Fruit fly (Drosophila melanogaster): ENCODE measurements around the gene CG5938.

CG5938 gene

DNA sequence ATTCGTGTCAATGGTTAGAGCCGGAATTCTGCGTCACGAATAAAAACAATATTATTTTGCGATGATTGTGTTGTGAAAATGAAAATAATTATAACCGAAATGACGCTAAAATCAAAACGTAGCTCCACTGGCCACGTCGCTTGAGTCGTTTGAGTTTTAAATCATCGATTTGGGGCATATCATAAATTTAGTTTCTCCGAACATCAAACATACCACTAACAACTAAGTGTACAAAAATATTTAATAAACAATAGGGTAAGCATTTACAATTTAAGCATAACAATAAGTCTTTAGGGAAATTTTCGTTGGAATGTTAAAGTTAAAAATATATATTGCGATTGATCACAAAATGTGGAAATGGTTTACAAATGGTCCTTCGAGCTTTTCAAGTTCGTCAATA is 23.7 kb upstream of the CG5938 start, which contains the start of the genes TTLL6B and TfIIA-L:
Gene TTLL6B (minus strand): TSS at position 101 of the 400 bp plus-strand sequence.
Gene TfIIA-L (plus strand): TSS at position 206 of the 400 bp plus-strand sequence.
- no peak for TF ChIP-seq CG17801 (GFP tag; optimal IDR thresholded peaks at IDR 0.05; ENCODE audit: partially characterized antibody)

DNA sequence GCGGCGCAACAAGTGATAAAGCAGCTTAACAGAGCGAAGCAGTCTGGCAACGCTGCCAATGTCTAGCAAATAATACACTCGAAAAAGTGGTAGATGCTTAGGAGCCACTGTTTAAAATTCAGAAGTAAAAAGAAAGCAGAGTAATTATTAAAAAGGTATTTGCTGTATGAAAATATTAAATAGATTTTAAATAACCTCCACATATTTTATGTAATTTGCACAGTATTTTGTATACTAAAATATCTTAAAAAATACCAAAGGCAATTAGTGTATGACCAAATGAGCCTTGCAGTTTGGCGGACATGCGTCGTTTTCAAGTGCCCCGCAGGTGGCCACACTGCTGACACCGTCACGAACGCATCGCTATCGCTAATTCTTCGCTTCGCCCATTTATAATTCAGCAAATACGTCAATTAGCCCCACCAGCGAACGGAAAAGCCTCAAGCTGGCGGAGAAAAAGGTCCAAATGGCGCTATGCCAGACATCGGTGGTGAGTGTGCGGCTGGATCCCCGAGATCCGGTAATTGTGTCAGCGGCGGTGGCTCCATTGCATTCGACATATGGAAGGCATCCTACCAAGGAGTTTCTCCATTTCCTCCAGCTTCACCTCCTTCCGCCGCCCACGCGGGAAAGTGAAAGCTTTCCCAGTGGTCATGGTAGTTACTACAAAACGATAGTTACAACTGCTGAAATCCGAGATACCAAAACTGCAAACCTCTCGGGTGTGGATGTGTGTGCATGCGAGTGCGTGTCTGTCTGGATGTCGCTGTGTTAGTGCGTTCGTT is 21.3 kb upstream of the CG5938 start, which contains the start of gene pll:
Gene pll (minus strand): TSS at position 47 of the 785 bp plus-strand sequence.
- peak; percentile 82 for TF ChIP-seq CG17801 (GFP tag; optimal IDR thresholded peaks at IDR 0.05; ENCODE audit: partially characterized antibody)

DNA sequence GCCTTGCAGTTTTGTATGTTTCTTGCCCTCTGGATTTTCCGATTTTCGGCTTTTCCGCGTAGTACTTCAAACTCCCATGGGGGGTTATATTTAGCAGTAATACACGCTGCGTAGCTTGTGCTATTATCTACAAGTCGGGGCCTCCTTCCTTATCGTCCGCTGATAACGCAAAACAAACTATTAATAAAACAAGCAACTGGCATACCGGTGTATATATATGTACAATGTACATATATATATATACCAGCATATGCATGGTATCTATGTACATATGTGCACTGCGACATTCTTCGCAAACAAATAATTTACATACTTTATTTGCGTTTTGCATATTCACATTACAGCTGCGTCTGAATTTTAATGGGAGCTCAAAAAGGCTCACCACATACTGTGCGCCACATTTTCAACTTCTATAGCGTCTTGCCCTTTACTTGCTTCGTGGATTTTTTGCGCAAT is 20.6 kb upstream of the CG5938 start:
- no peak for TF ChIP-seq CG17801 (GFP tag; optimal IDR thresholded peaks at IDR 0.05; ENCODE audit: partially characterized antibody)

dm6 chr3R:27263434-27264215 is 11.0 kb upstream of the CG5938 start, which contains the start of gene woc:
TSS of gene woc (minus strand) at chr3R:27264055.
- TF ChIP-seq CG17801 (GFP tag; optimal IDR thresholded peaks at IDR 0.05; ENCODE audit: partially characterized antibody), result peak; percentile 35

DNA sequence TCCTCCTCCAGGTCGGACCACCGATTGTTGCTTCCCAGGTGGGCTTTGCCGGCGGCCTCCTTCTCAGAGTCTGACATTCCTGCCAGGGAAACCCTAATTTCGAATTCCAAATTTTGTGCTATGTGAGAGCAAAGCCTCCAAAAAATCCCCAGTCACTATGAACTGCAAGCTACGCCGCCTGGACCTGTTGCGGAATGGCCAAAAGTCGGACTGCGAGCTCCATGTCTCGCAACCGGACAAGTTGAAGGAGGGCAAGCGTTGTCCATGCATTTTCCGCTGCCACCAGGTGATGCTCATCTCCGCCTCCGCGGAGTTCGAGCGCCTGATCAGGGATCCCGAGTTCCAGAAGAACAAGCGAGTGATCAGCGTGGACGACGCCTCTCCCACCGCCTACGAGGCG is 9.3 kb upstream of the CG5938 start, which contains the start of the genes CG14262 and CG14260:
Gene CG14262 (minus strand): TSS at position 101 of the 400 bp plus-strand sequence.
Gene CG14260 (plus strand): TSS at position 128 of the 400 bp plus-strand sequence.
- no peak for TF ChIP-seq CG17801 (GFP tag; optimal IDR thresholded peaks at IDR 0.05; ENCODE audit: partially characterized antibody)

DNA sequence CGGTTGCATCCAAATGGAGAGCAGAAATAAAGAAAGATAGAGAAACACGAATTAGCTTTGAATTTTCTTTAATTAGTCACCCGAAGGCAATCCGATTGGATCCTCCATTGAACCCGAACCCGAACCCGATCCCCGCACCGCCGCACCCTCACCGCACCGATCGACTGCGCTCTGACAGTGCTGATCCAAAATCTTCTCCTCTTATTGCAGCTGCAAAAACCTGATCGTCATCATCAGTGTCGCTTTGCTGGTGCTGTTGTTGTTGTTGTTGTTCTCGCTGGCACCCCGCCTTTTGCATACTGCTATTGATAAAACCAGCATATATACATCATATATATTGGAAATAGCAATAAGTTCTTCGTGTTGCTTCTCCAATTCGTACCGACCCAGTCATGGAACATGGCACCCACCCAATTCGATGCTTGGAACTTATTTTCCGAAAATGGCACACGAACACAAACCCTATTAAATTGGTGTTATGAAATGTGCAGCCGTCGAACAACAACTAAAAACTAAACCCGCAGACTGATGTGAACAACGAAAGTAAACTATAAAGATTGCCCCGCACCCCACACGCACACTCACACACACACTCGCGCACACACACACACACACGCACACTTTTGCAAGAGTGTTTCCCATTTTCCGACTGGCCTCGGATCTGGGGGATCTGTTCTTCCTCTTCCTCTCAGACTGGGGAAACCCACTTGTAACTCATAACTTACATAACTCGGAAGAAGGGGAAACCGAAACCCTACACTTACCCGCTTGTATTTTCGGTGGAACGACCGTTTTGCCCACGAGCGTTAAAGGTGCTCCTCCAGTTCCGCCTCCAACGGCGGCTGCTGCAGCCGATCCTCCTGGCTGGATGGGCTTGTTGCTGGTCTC is 4.0 kb upstream of the CG5938 start:
- TF ChIP-seq CG17801 (GFP tag; optimal IDR thresholded peaks at IDR 0.05; ENCODE audit: partially characterized antibody), result no peak

DNA sequence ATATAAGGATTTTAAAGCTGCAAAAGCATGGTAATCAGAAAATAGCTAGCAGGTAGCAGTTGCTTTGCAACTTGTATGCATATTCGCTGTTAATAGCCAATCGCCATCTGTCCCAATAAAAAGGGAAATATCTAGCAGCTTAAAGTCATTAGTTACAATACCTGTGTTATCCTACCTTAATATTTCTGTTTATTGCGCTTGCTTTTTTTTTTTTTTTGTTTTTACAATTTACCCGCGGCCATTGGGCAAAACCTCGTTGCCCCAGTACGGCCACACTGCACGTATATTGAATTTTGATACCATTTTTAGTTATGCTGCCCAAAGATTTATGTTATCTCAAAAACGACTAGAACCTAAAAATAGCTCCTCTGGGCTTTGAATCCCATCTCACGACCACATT is 2.4 kb upstream of the CG5938 start:
- TF ChIP-seq CG17801 (GFP tag; optimal IDR thresholded peaks at IDR 0.05; ENCODE audit: partially characterized antibody), result no peak

- no peak for TF ChIP-seq CG17801 (GFP tag; optimal IDR thresholded peaks at IDR 0.05; ENCODE audit: partially characterized antibody)
Measured at dm6 chr3R:27273118-27274062, 1.2 kb upstream of the CG5938 start, which contains the start of gene CG5934. TSS of gene CG5934 (plus strand) at chr3R:27273705.

DNA sequence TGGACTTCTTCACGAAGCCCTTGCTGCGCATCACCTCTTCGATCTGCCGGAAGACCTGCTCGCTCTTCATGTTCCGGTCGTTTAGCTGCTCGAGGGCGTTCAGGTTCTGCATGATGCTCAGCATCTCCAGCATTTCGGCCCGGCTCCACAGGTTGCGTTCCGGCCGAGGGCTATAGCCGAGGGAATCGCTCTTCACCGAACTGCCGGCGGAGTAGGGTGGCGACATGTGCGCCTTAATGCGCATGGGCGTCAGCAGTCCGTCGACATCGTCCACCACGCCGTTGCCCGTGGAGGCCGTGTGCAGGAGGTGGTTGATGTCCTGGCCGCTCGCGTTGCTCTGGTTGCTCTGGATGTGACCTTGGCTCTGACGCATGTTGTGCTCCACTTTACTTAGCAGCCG is 4.9 kb downstream of the CG5938 start:
- no peak for TF ChIP-seq CG17801 (GFP tag; optimal IDR thresholded peaks at IDR 0.05; ENCODE audit: partially characterized antibody)

DNA sequence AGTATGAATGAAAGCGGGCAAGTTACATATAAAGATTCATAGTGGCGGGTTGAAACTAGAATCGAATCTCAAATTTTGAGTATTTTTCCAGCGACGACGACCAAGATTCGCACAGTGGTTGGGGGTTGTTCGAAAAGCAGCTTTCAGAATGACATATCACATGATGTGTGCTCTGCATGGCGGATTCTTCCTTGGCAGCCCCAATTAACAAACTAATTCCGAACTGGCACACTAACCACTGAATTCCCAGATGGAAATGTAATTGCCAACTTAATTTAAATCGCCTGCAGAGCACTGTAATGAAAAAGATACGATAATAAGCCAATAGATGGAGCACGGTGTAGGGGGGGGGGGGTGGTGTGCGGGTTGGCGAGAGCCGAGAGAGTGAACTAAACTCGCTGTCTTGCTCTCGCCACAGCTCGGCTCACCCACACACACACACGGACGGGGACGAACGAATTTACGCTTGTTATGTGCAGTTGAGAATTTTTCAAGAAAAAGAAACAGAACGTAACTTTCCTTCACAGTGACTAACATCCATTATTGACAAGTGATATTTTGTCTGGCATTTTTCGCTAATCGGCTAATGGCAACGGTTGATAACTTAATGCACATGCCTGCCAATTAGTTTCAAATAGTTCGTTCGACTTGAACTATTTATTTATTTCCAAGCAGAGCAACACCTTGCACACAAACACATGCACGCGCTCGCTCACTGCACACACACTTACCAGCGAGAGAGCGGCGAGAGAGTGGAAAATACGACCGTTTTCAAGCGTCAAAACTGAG is 6.6 kb downstream of the CG5938 start:
- TF ChIP-seq CG17801 (GFP tag; optimal IDR thresholded peaks at IDR 0.05; ENCODE audit: partially characterized antibody), result peak; percentile 76

dm6 chr3R:27281811-27282131 is 7.2 kb downstream of the CG5938 start:
- TF ChIP-seq CG17801 (GFP tag; optimal IDR thresholded peaks at IDR 0.05; ENCODE audit: partially characterized antibody), result no peak

DNA sequence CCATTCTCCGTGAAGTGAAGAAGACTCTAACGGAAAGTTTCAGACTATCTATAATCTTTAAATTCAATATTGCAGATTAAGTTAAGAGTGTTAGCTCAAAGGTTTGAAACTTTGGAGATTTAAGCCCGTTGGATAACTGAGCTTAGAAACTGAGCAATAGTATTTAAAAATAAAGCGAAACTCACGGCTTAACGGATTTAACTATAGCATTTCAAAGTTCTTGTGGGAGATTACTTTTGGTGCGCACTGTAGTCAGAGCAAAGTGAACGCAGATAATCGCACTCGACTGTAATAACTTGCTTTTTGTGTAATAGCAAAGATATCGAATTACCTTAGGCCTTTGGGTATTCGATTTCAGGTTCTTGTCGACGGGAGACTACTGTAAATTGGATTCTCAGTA is 7.7 kb downstream of the CG5938 start, which contains the start of gene mrt:
Gene mrt (minus strand): TSS at position 376 of the 400 bp plus-strand sequence.
- TF ChIP-seq CG17801 (GFP tag; optimal IDR thresholded peaks at IDR 0.05; ENCODE audit: partially characterized antibody), result peak; percentile 61

- no peak for TF ChIP-seq CG17801 (GFP tag; optimal IDR thresholded peaks at IDR 0.05; ENCODE audit: partially characterized antibody)
Measured at dm6 chr3R:27283645-27284044, 9.1 kb downstream of the CG5938 start, which contains the start of gene CG3368. TSS of gene CG3368 (plus strand) at chr3R:27283780.

All from ovary, adult (tissue).